Fruit fly (Drosophila melanogaster) whole organism, embryonic: Measurements from ENCODE around the gene CG12594.
A peak's percentile ranks its signal among the peaks of the same experiment; 100 is the strongest.

Experiments used
- Antp ChIP-seq: fragments of 200-800 bp; sonication (Bioruptor generic); optimal IDR thresholded peaks from 3 replicates; lab custom pipeline; 2016; ENCODE audit warnings: missing biosample characterization, missing genetic modification characterization
- Bteb2 ChIP-seq: fragments of 200-800 bp; sonication (Bioruptor generic); optimal IDR thresholded peaks from 2 replicates; lab custom pipeline; 2016; ENCODE audit warnings: missing biosample characterization, missing genetic modification characterization
- CG10209 ChIP-seq: fragments of 200-800 bp; sonication (Bioruptor generic); optimal IDR thresholded peaks from 3 replicates; lab custom pipeline; 2017; ENCODE audit warnings: missing biosample characterization, mild to moderate bottlenecking, missing genetic modification characterization, missing genetic modification reagents
- CG10654 ChIP-seq: fragments of 200-800 bp; sonication (Bioruptor generic); optimal IDR thresholded peaks from 2 replicates; lab custom pipeline; 2016; ENCODE audit warnings: missing biosample characterization, missing genetic modification characterization
- CG10979 ChIP-seq: fragments of 200-800 bp; sonication (Bioruptor generic); optimal IDR thresholded peaks from 2 replicates; lab custom pipeline; 2018; ENCODE audit warnings: missing biosample characterization, mild to moderate bottlenecking, missing genetic modification characterization, moderate library complexity
- CG11504 ChIP-seq: fragments of 200-800 bp; sonication (Bioruptor generic); optimal IDR thresholded peaks from 3 replicates; lab custom pipeline; 2019; ENCODE audit warnings: missing biosample characterization, mild to moderate bottlenecking, missing genetic modification characterization, moderate library complexity
- CG12299 ChIP-seq: fragments of 200-800 bp; sonication (Bioruptor generic); optimal IDR thresholded peaks from 2 replicates; lab custom pipeline; 2018; ENCODE audit warnings: missing biosample characterization, mild to moderate bottlenecking, missing genetic modification characterization
- CG12744 ChIP-seq: fragments of 200-800 bp; sonication (Bioruptor generic); optimal IDR thresholded peaks from 2 replicates; lab custom pipeline; 2016; ENCODE audit warnings: missing biosample characterization, missing genetic modification characterization
- CG14050 ChIP-seq: fragments of 200-800 bp; sonication (Bioruptor generic); IDR thresholded peaks from 3 replicates; pipeline ENCODE4 v1.3.6; 2022; ENCODE audit warnings: missing biosample characterization, missing genetic modification characterization
- CG14667 ChIP-seq: fragments of 200-800 bp; sonication (Bioruptor generic); IDR thresholded peaks from 2 replicates; pipeline ENCODE4 v1.3.6; 2022; ENCODE audit warnings: missing biosample characterization, missing genetic modification characterization
- CG16863 ChIP-seq: fragments of 200-800 bp; sonication (Bioruptor generic); optimal IDR thresholded peaks from 3 replicates; lab custom pipeline; 2016; ENCODE audit warnings: missing biosample characterization, missing genetic modification characterization
- CG17829 ChIP-seq: fragments of 200-800 bp; optimal IDR thresholded peaks from 2 replicates; lab custom pipeline; 2019; ENCODE audit warnings: missing biosample characterization, mild to moderate bottlenecking, missing genetic modification characterization, moderate library complexity
- CG18619 ChIP-seq: fragments of 200-800 bp; sonication (Bioruptor generic); optimal IDR thresholded peaks from 3 replicates; lab custom pipeline; 2017; ENCODE audit warnings: missing biosample characterization, mild to moderate bottlenecking, missing genetic modification characterization
- CG3281 ChIP-seq: fragments of 200-800 bp; sonication (Bioruptor generic); optimal IDR thresholded peaks from 3 replicates; lab custom pipeline; 2017; ENCODE audit warnings: missing biosample characterization, mild to moderate bottlenecking, missing genetic modification characterization
- CG5180 ChIP-seq: fragments of 200-800 bp; sonication (Bioruptor generic); optimal IDR thresholded peaks from 3 replicates; lab custom pipeline; 2017; ENCODE audit warnings: missing biosample characterization, missing genetic modification characterization, mild to moderate bottlenecking, moderate library complexity, missing genetic modification reagents
- CG7357 ChIP-seq: fragments of 200-800 bp; sonication (Bioruptor generic); IDR thresholded peaks from 3 replicates; pipeline ENCODE4 v1.3.6; 2022; ENCODE audit warnings: missing biosample characterization, missing genetic modification characterization
- CHES-1-like ChIP-seq: fragments of 200-800 bp; sonication (Bioruptor generic); optimal IDR thresholded peaks from 2 replicates; lab custom pipeline; 2016; ENCODE audit warnings: missing biosample characterization, missing genetic modification characterization
- Dad ChIP-seq: fragments of 200-800 bp; sonication (Bioruptor generic); optimal IDR thresholded peaks from 3 replicates; lab custom pipeline; 2016; ENCODE audit warnings: missing biosample characterization, missing genetic modification characterization
- Deaf1 ChIP-seq: fragments of 200-800 bp; optimal IDR thresholded peaks from 3 replicates; lab custom pipeline; 2019; ENCODE audit warnings: missing biosample characterization, mild to moderate bottlenecking, missing genetic modification characterization, moderate library complexity
- Dfd ChIP-seq, 2 experiments: fragments of >200 bp; optimal IDR thresholded peaks; 2 replicates each; lab custom pipeline; 2017; ENCODE audit warnings: missing biosample characterization in 2 of 2, missing genetic modification characterization in 2 of 2
- ERR ChIP-seq: fragments of 200-800 bp; sonication (Bioruptor generic); optimal IDR thresholded peaks from 2 replicates; lab custom pipeline; 2016; ENCODE audit warnings: missing biosample characterization, missing genetic modification characterization
- Gug ChIP-seq: fragments of 200-800 bp; sonication (Bioruptor generic); IDR thresholded peaks from 4 replicates; pipeline ENCODE4 v1.3.6; 2022; ENCODE audit warnings: missing biosample characterization, missing genetic modification characterization
- Hand ChIP-seq: fragments of 200-800 bp; sonication (Bioruptor generic); optimal IDR thresholded peaks from 2 replicates; lab custom pipeline; 2017; ENCODE audit warnings: mild to moderate bottlenecking, missing biosample characterization, missing genetic modification reagents, missing genetic modification characterization
- HmgD ChIP-seq: fragments of 200-800 bp; sonication (Bioruptor generic); optimal IDR thresholded peaks from 3 replicates; lab custom pipeline; 2016; ENCODE audit warnings: missing biosample characterization, missing genetic modification characterization
- Hr51 ChIP-seq, 2 experiments: fragments of 200-800 bp; sonication (Bioruptor generic); optimal IDR thresholded peaks; 2 replicates in 1 of 2; 3 replicates in 1 of 2; lab custom pipeline; 2016 to 2018; ENCODE audit warnings: missing biosample characterization in 2 of 2, missing genetic modification characterization in 2 of 2, mild to moderate bottlenecking in 1 of 2, moderate library complexity in 1 of 2
- Hr78 ChIP-seq, 2 experiments: fragments of 200-800 bp in 1 of 2; fragments of >200 bp in 1 of 2; sonication (Bioruptor generic) in 1 of 2; optimal IDR thresholded peaks; 2 replicates each; lab custom pipeline; 2017 to 2019; ENCODE audit warnings: missing biosample characterization in 2 of 2, missing genetic modification characterization in 2 of 2, mild to moderate bottlenecking in 1 of 2, moderate library complexity in 1 of 2
- Lpt ChIP-seq: fragments of >200 bp; optimal IDR thresholded peaks from 2 replicates; lab custom pipeline; 2018; ENCODE audit warnings: missing biosample characterization, missing genetic modification characterization
- Meics ChIP-seq: fragments of 200-800 bp; sonication (Bioruptor generic); optimal IDR thresholded peaks from 2 replicates; lab custom pipeline; 2017; ENCODE audit warnings: missing biosample characterization, mild to moderate bottlenecking, missing genetic modification characterization
- Neu2 ChIP-seq: fragments of 200-800 bp; sonication (Bioruptor generic); optimal IDR thresholded peaks from 3 replicates; lab custom pipeline; 2016; ENCODE audit warnings: missing biosample characterization, missing genetic modification characterization, borderline replicate concordance
- Pdp1 ChIP-seq, 2 experiments: fragments of 200-800 bp; sonication (Bioruptor generic); optimal IDR thresholded peaks; 3 replicates each; lab custom pipeline; 2016; ENCODE audit warnings: missing biosample characterization in 2 of 2, missing genetic modification characterization in 2 of 2, mild to moderate bottlenecking in 1 of 2, moderate library complexity in 1 of 2
- Poxn ChIP-seq: fragments of 200-800 bp; sonication (Bioruptor generic); IDR thresholded peaks from 2 replicates; pipeline ENCODE4 v1.3.6; 2022; ENCODE audit warnings: missing biosample characterization, missing genetic modification characterization
- Sox100B ChIP-seq: fragments of 200-800 bp; sonication (Bioruptor generic); optimal IDR thresholded peaks from 3 replicates; lab custom pipeline; 2018; ENCODE audit warnings: missing biosample characterization, mild to moderate bottlenecking, missing genetic modification characterization
- Sox102F ChIP-seq: fragments of 200-800 bp; sonication (Bioruptor generic); optimal IDR thresholded peaks from 2 replicates; lab custom pipeline; 2018; ENCODE audit warnings: missing biosample characterization, mild to moderate bottlenecking, missing genetic modification characterization, moderate library complexity
- ap ChIP-seq: fragments of 200-800 bp; sonication (Bioruptor generic); IDR thresholded peaks from 2 replicates; pipeline ENCODE4 v1.3.6; 2022; ENCODE audit warnings: missing biosample characterization, missing genetic modification characterization
- ash1 ChIP-seq: fragments of 200-800 bp; sonication (Bioruptor generic); optimal IDR thresholded peaks from 2 replicates; lab custom pipeline; 2018; ENCODE audit warnings: missing biosample characterization, mild to moderate bottlenecking, missing genetic modification characterization
- btn ChIP-seq: fragments of 200-800 bp; sonication (Bioruptor generic); optimal IDR thresholded peaks from 2 replicates; lab custom pipeline; 2016; ENCODE audit warnings: missing biosample characterization, missing genetic modification characterization
- da ChIP-seq: fragments of 200-800 bp; sonication (Bioruptor generic); optimal IDR thresholded peaks from 2 replicates; lab custom pipeline; 2016; ENCODE audit warnings: missing biosample characterization, missing genetic modification characterization
- danr ChIP-seq: fragments of 200-800 bp; sonication (Bioruptor generic); IDR thresholded peaks from 2 replicates; pipeline ENCODE4 v1.3.6; 2022; ENCODE audit warnings: missing biosample characterization, missing genetic modification characterization
- gcm2 ChIP-seq: fragments of 200-800 bp; sonication (Bioruptor generic); optimal IDR thresholded peaks from 2 replicates; lab custom pipeline; 2016; ENCODE audit warnings: missing biosample characterization, missing genetic modification characterization
- lola ChIP-seq, 3 experiments: fragments of >200 bp in 2 of 3; fragments of 200-800 bp in 1 of 3; sonication (Bioruptor generic) in 1 of 3; optimal IDR thresholded peaks; 2 replicates each; lab custom pipeline; 2017 to 2019; ENCODE audit warnings: missing biosample characterization in 3 of 3, missing genetic modification characterization in 3 of 3, mild to moderate bottlenecking in 1 of 3, moderate library complexity in 1 of 3
- mirr ChIP-seq: fragments of 200-800 bp; sonication (Bioruptor generic); optimal IDR thresholded peaks from 3 replicates; lab custom pipeline; 2018; ENCODE audit warnings: missing biosample characterization, mild to moderate bottlenecking, missing genetic modification characterization
- nmo ChIP-seq: fragments of 200-800 bp; sonication (Bioruptor generic); optimal IDR thresholded peaks from 2 replicates; lab custom pipeline; 2018; ENCODE audit warnings: missing biosample characterization, mild to moderate bottlenecking, missing genetic modification characterization, moderate library complexity
- pho ChIP-seq: fragments of 200-800 bp; sonication (Bioruptor generic); optimal IDR thresholded peaks from 2 replicates; lab custom pipeline; 2016; ENCODE audit warnings: missing biosample characterization, missing genetic modification characterization
- sc ChIP-seq, 3 experiments: fragments of >200 bp in 2 of 3; fragments of 200-800 bp in 1 of 3; sonication (Bioruptor generic) in 1 of 3; optimal IDR thresholded peaks; 2 replicates in 2 of 3; 3 replicates in 1 of 3; lab custom pipeline; 2017; ENCODE audit warnings: mild to moderate bottlenecking in 1 of 3, missing biosample characterization in 1 of 3, missing genetic modification characterization in 1 of 3, missing genetic modification reagents in 1 of 3
- sd ChIP-seq: fragments of 200-800 bp; sonication (Bioruptor generic); optimal IDR thresholded peaks from 3 replicates; lab custom pipeline; 2018; ENCODE audit warnings: missing biosample characterization, mild to moderate bottlenecking, missing genetic modification characterization, moderate library complexity
- shn ChIP-seq: fragments of 200-800 bp; sonication (Bioruptor generic); optimal IDR thresholded peaks from 3 replicates; lab custom pipeline; 2016; ENCODE audit warnings: missing biosample characterization, missing genetic modification characterization
- slou ChIP-seq: fragments of 200-800 bp; sonication (Bioruptor generic); optimal IDR thresholded peaks from 3 replicates; lab custom pipeline; 2016; ENCODE audit warnings: missing biosample characterization, missing genetic modification characterization
- zen ChIP-seq: fragments of 200-800 bp; sonication (Bioruptor generic); optimal IDR thresholded peaks from 3 replicates; lab custom pipeline; 2018; ENCODE audit warnings: missing biosample characterization, mild to moderate bottlenecking, missing genetic modification characterization, moderate library complexity
- zf30C ChIP-seq: fragments of 200-800 bp; sonication (Bioruptor generic); optimal IDR thresholded peaks from 3 replicates; lab custom pipeline; 2018; ENCODE audit warnings: missing biosample characterization, mild to moderate bottlenecking, missing genetic modification characterization

The CG12594 gene

DNA sequence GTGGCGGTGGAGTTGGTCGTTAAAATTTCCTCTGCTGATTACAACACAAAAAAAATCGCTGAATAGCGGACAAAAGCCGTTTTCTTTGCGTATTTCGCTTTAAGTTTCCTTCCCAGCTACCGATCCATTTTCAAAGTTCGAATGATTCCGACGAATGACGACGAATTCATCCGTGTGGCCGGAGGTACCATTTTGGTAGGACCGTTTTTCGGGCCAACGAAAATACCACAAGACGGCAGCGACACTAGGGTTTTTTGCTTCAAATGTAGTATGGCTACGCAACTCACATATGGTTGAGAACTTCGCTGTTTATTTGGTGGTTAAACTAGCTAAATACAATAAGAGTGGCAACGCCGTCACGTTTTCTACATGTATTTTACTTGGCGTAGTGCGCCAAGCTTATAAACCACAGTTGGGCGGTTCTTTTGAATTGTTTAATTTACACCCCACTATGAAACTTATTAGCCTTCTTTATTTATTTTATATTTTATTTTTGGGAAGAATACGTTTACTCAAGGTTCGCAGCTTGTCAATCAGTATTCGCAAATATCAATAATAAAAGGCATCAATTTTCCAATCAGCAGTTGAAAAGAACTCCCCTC, 42.8 kb downstream of the CG12594 start, which contains the start of gene Lk6:
Gene Lk6, minus strand, starts transcription at position 179 of the 602 bp plus-strand sequence.
- TF ChIP-seq CG3281 (peak; percentile 72), danr (no peak), Sox100B (no peak), nmo (peak; percentile 78), CG10654 (peak; percentile 43), btn (GFP tag; lab: Kevin White, UChicago) (peak; percentile 57), Hr51 (GFP tag; optimal IDR thresholded peaks at IDR 0.05; lab: Kevin White, UChicago) (peak; percentile 28 to 55), ERR (GFP tag; lab: Kevin White, UChicago) (peak; percentile 28), CG11504 (tag; lab: Kevin White, UChicago) (peak; percentile 68), Hand (GFP tag; lab: Kevin White, UChicago) (peak; percentile 70), sd (tag; lab: Kevin White, UChicago) (peak; percentile 56), da (GFP tag; lab: Kevin White, UChicago) (peak; percentile 5), Hr78 (GFP tag; optimal IDR thresholded peaks at IDR 0.05; lab: Kevin White, UChicago) (peak in 1 of 2 experiments; percentile 28), Sox102F (GFP tag; lab: Kevin White, UChicago) (no peak), Bteb2 (GFP tag; lab: Kevin White, UChicago) (peak; percentile 25), sc (optimal IDR thresholded peaks at IDR 0.05; lab: Kevin White, UChicago) (no peak), sc (GFP tag; optimal IDR thresholded peaks at IDR 0.05; lab: Kevin White, UChicago) (no peak), lola (GFP tag; optimal IDR thresholded peaks at IDR 0.05; lab: Kevin White, UChicago) (peak in 2 of 3 experiments; percentile 16 to 30), ap (GFP tag; lab: Robert Waterston, UW) (no peak), Neu2 (GFP tag; lab: Kevin White, UChicago) (no peak), zf30C (GFP tag; lab: Kevin White, UChicago) (peak; percentile 7), CG5180 (GFP tag; lab: Kevin White, UChicago) (peak; percentile 60), ash1 (GFP tag; lab: Kevin White, UChicago) (no peak), mirr (GFP tag; lab: Kevin White, UChicago) (peak; percentile 76), Antp (GFP tag; lab: Kevin White, UChicago) (peak; percentile 14), CG10209 (GFP tag; lab: Kevin White, UChicago) (peak; percentile 13), Dfd (GFP tag; optimal IDR thresholded peaks at IDR 0.05; lab: Kevin White, UChicago) (no peak), CG10979 (tag; lab: Kevin White, UChicago) (peak; percentile 15), Dad (GFP tag; lab: Kevin White, UChicago) (peak; percentile 42), CG12744 (GFP tag; lab: Kevin White, UChicago) (peak; percentile 34), shn (peak; percentile 37), CG18619 (GFP tag; lab: Kevin White, UChicago) (peak; percentile 65), gcm2 (GFP tag; lab: Kevin White, UChicago) (no peak), Pdp1 (GFP tag; optimal IDR thresholded peaks at IDR 0.05; lab: Kevin White, UChicago) (peak in 1 of 2 experiments; percentile 75), Meics (GFP tag; lab: Kevin White, UChicago) (peak; percentile 55), CG12299 (tag; lab: Kevin White, UChicago) (peak; percentile 54), Gug (GFP tag; lab: Robert Waterston, UW) (no peak), CG16863 (GFP tag; lab: Kevin White, UChicago) (peak; percentile 9), CG14050 (GFP tag; lab: Robert Waterston, UW) (no peak), Deaf1 (tag; lab: Kevin White, UChicago) (peak; percentile 93), pho (GFP tag; lab: Kevin White, UChicago) (peak; percentile 60), CG14667 (GFP tag; lab: Robert Waterston, UW) (no peak), CHES-1-like (peak; percentile 47), slou (GFP tag; lab: Kevin White, UChicago) (peak; percentile 5), CG17829 (tag; lab: Kevin White, UChicago) (peak; percentile 74), Lpt (GFP tag; lab: Kevin White, UChicago) (no peak), CG7357 (GFP tag; lab: Robert Waterston, UW) (peak; percentile 73; the same call in 2 of the 3 replicates), Poxn (GFP tag; lab: Robert Waterston, UW) (no peak), HmgD (peak; percentile 20), zen (tag; lab: Kevin White, UChicago) (peak; percentile 41)
